Worm (Caenorhabditis elegans) whole organism, young adult: ENCODE data around the gene hid-1.
A peak's percentile ranks its signal among the peaks of the same experiment; 100 is the strongest.

ENCODE experiments used
- D2030.7 ChIP-seq: fragments of 200-800 bp; sonication (Bioruptor generic); IDR thresholded peaks from 2 replicates; pipeline ENCODE4 v1.3.6; 2022; ENCODE audit warnings: missing genetic modification reagents, missing genetic modification characterization, missing compliant biosample characterization
- K11D2.4 ChIP-seq: fragments of 200-800 bp; sonication (Bioruptor generic); IDR thresholded peaks from 2 replicates; pipeline ENCODE4 v1.3.6; 2022; ENCODE audit warnings: missing genetic modification reagents, missing genetic modification characterization, missing compliant biosample characterization
- K12H6.12 ChIP-seq: fragments of 200-800 bp; sonication (Bioruptor generic); optimal IDR thresholded peaks from 2 replicates; lab custom pipeline; 2018; ENCODE audit warnings: mild to moderate bottlenecking, missing genetic modification characterization, missing compliant biosample characterization
- bed-2 ChIP-seq: fragments of 200-800 bp; sonication (Bioruptor generic); IDR thresholded peaks from 2 replicates; pipeline ENCODE4 v1.3.6; 2022; ENCODE audit warnings: missing genetic modification reagents, missing genetic modification characterization, missing compliant biosample characterization
- cebp-1 ChIP-seq, 2 experiments: fragments of 200-800 bp in 1 of 2; sonication (Bioruptor generic) in 1 of 2; sonication (generic microtip) in 1 of 2; IDR thresholded peaks in 1 of 2; optimal IDR thresholded peaks in 1 of 2; 2 replicates each; pipeline versions ENCODE4 v1.3.6 to Lab custom; 2017 to 2022; ENCODE audit warnings: missing compliant biosample characterization in 2 of 2, missing genetic modification characterization in 2 of 2, mild to moderate bottlenecking in 1 of 2, missing genetic modification reagents in 1 of 2, moderate library complexity in 1 of 2
- let-526 ChIP-seq: fragments of 200-800 bp; sonication (Bioruptor generic); IDR thresholded peaks from 2 replicates; pipeline ENCODE4 v1.3.6; 2022; ENCODE audit warnings: missing genetic modification reagents, missing genetic modification characterization, missing compliant biosample characterization
- snpc-4 ChIP-seq, 5 experiments: fragments of 150-350 bp in 1 of 5; sonication (generic microtip) in 4 of 5; optimal IDR thresholded peaks; 2 replicates each; lab custom pipeline; 2014 to 2018; ENCODE audit warnings: missing genetic modification characterization in 5 of 5, missing biosample characterization in 3 of 5, antibody characterized with exemption in 2 of 5, mild to moderate bottlenecking in 2 of 5, missing compliant biosample characterization in 2 of 5, missing genotype in 2 of 5, moderate library complexity in 2 of 5, missing genetic modification reagents in 1 of 5
- unc-130 ChIP-seq: sonication (generic microtip); optimal IDR thresholded peaks from 2 replicates; lab custom pipeline; 2016; ENCODE audit warnings: missing genetic modification reagents, missing genetic modification characterization, missing compliant biosample characterization
- ztf-22 ChIP-seq: fragments of 200-800 bp; sonication (Bioruptor generic); optimal IDR thresholded peaks from 2 replicates; lab custom pipeline; 2018; ENCODE audit warnings: mild to moderate bottlenecking, missing genetic modification characterization, moderate library complexity, missing compliant biosample characterization
- ztf-25 ChIP-seq: fragments of 200-800 bp; sonication (Bioruptor generic); IDR thresholded peaks from 2 replicates; pipeline ENCODE4 v1.3.6; 2022; ENCODE audit warnings: missing genetic modification reagents, missing genetic modification characterization, missing compliant biosample characterization

DNA sequence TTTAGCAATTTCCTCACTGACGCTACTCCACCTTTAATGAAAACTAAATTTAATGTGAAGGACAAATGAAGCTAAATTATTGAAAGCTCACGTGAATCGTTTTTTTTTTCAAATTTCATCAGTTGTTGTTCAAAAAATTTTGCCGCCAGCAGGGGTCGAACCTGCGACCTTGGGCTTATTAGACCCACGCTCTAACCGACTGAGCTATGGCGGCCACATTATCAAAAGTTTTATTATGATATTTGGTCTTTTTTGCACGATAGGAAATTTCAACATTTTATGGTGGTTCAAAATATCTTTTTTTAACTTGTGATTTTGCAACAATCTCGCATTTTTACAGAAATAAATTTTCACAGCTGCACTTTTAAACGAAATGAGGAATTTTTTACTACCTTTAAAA, 37.2 kb downstream of the hid-1 start:
- TF ChIP-seq ztf-22 (GFP tag; lab: Kevin White, UChicago) (no peak), snpc-4 (GFP tag; optimal IDR thresholded peaks at IDR 0.05; lab: Kevin White, UChicago) (peak; percentile 31), snpc-4 (tag; optimal IDR thresholded peaks at IDR 0.05; lab: Kevin White, UChicago) (peak in 2 of 4 experiments; percentile 31 to 64), unc-130 (GFP tag; lab: Kevin White, UChicago) (no peak), D2030.7 (GFP tag; lab: Robert Waterston, UW) (peak; percentile 72), let-526 (GFP tag; lab: Robert Waterston, UW) (no peak), K12H6.12 (tag; lab: Kevin White, UChicago) (no peak), ztf-25 (GFP tag; lab: Robert Waterston, UW) (0 out of 2 replicates have a peak, but pooled peaks have one; percentile 50), bed-2 (GFP tag; lab: Robert Waterston, UW) (no peak), K11D2.4 (GFP tag; lab: Robert Waterston, UW) (no peak), cebp-1 (GFP tag; IDR thresholded peaks at IDR 0.05; lab: Robert Waterston, UW) (no peak), cebp-1 (tag; optimal IDR thresholded peaks at IDR 0.05; lab: Kevin White, UChicago) (peak; percentile 17)
